Worm (Caenorhabditis elegans) whole organism, L4 larva: ENCODE results near the gene mct-4.

Experiments used
- F37D6.2 ChIP-seq: sonication (generic microtip); optimal IDR thresholded peaks from 2 replicates; lab custom pipeline; 2016; ENCODE audit warnings: mild to moderate bottlenecking, missing genetic modification characterization, missing compliant biosample characterization
- R02D3.7 ChIP-seq: fragments of 150-350 bp; sonication (generic microtip); optimal IDR thresholded peaks from 3 replicates; lab custom pipeline; 2014; ENCODE audit warnings: missing biosample characterization, missing genetic modification characterization
- T20F7.1 ChIP-seq: fragments of 200-800 bp; sonication (Bioruptor generic); optimal IDR thresholded peaks from 2 replicates; lab custom pipeline; 2018; ENCODE audit warnings: mild to moderate bottlenecking, missing genetic modification characterization, missing compliant biosample characterization
- Y105C5A.15 ChIP-seq: fragments of 200-800 bp; sonication (Bioruptor generic); IDR thresholded peaks from 2 replicates; pipeline ENCODE4 v1.3.6; 2022; ENCODE audit warnings: missing genetic modification characterization, missing compliant biosample characterization
- Y75B8A.6 ChIP-seq: fragments of 200-800 bp; sonication (Bioruptor generic); IDR thresholded peaks from 2 replicates; pipeline ENCODE4 v1.3.6; 2022; ENCODE audit warnings: missing genetic modification reagents, missing genetic modification characterization, missing compliant biosample characterization
- attf-4 ChIP-seq: sonication (generic microtip); optimal IDR thresholded peaks from 3 replicates; lab custom pipeline; 2017; ENCODE audit warnings: missing biosample characterization, missing genetic modification characterization
- ceh-20 ChIP-seq: fragments of 200-800 bp; sonication (Bioruptor generic); IDR thresholded peaks from 2 replicates; pipeline ENCODE4 v1.3.6; 2022; ENCODE audit warnings: missing genetic modification reagents, missing genetic modification characterization, missing compliant biosample characterization
- ceh-28 ChIP-seq: fragments of 150-350 bp; optimal IDR thresholded peaks from 2 replicates; lab custom pipeline; 2014; ENCODE audit warnings: missing biosample characterization, missing genetic modification reagents, missing genetic modification characterization
- ceh-32 ChIP-seq: sonication (generic microtip); optimal IDR thresholded peaks from 2 replicates; lab custom pipeline; 2016; ENCODE audit warnings: mild to moderate bottlenecking, missing genetic modification characterization, missing compliant biosample characterization; ENCODE audit not compliant: poor library complexity
- ceh-44 ChIP-seq: fragments of 200-800 bp; sonication (Bioruptor generic); IDR thresholded peaks from 2 replicates; pipeline ENCODE4 v1.3.6; 2022; ENCODE audit warnings: missing genetic modification reagents, missing genetic modification characterization, missing compliant biosample characterization
- ceh-62 ChIP-seq: sonication (generic microtip); optimal IDR thresholded peaks from 2 replicates; lab custom pipeline; 2017; ENCODE audit warnings: missing biosample characterization, missing genetic modification characterization
- ceh-82 ChIP-seq: sonication (generic microtip); optimal IDR thresholded peaks from 2 replicates; lab custom pipeline; 2017; ENCODE audit warnings: missing biosample characterization, missing genetic modification characterization
- ctbp-1 ChIP-seq: fragments of 200-800 bp; sonication (Bioruptor generic); IDR thresholded peaks from 2 replicates; pipeline ENCODE4 v1.3.6; 2022; ENCODE audit warnings: missing genetic modification reagents, missing genetic modification characterization, missing compliant biosample characterization
- daf-12 ChIP-seq: fragments of 150-350 bp; optimal IDR thresholded peaks from 2 replicates; lab custom pipeline; 2014; ENCODE audit warnings: missing biosample characterization, missing genetic modification reagents, missing genetic modification characterization
- daf-16 ChIP-seq, 3 experiments: sonication (generic microtip); optimal IDR thresholded peaks; 2 replicates each; lab custom pipeline; 2016 to 2017; ENCODE audit warnings: missing genetic modification characterization in 3 of 3, missing genetic modification reagents in 3 of 3, mild to moderate bottlenecking in 2 of 3, missing compliant biosample characterization in 2 of 3, missing biosample characterization in 1 of 3, moderate library complexity in 1 of 3
- dmd-6 ChIP-seq: fragments of 200-800 bp; sonication (Bioruptor generic); IDR thresholded peaks from 2 replicates; pipeline ENCODE4 v1.3.6; 2022; ENCODE audit warnings: missing genetic modification reagents, missing genetic modification characterization, missing compliant biosample characterization
- duxl-1 ChIP-seq: sonication (generic microtip); optimal IDR thresholded peaks from 2 replicates; lab custom pipeline; 2016; ENCODE audit warnings: mild to moderate bottlenecking, missing genetic modification characterization, moderate library complexity, missing compliant biosample characterization; ENCODE audit not compliant: poor library complexity
- dve-1 ChIP-seq: sonication (generic microtip); optimal IDR thresholded peaks from 2 replicates; lab custom pipeline; 2017; ENCODE audit warnings: antibody characterized with exemption, mild to moderate bottlenecking, missing genetic modification characterization, missing compliant biosample characterization; ENCODE audit not compliant: insufficient read depth
- egl-27 ChIP-seq: sonication (generic microtip); optimal IDR thresholded peaks from 3 replicates; lab custom pipeline; 2017; ENCODE audit warnings: missing biosample characterization, missing genetic modification reagents, missing genetic modification characterization
- egl-43 ChIP-seq: fragments of 200-800 bp; sonication (Bioruptor generic); IDR thresholded peaks from 2 replicates; pipeline ENCODE4 v1.3.6; 2022; ENCODE audit warnings: missing genetic modification reagents, missing genetic modification characterization, missing compliant biosample characterization
- fos-1 ChIP-seq: fragments of 150-350 bp; optimal IDR thresholded peaks from 2 replicates; lab custom pipeline; 2014; ENCODE audit warnings: missing biosample characterization, missing genetic modification characterization
- hif-1 ChIP-seq, 2 experiments: sonication (generic microtip); optimal IDR thresholded peaks; 2 replicates each; lab custom pipeline; 2016 to 2017; ENCODE audit warnings: missing compliant biosample characterization in 2 of 2, missing genetic modification characterization in 2 of 2, missing genetic modification reagents in 2 of 2, missing genotype in 2 of 2, mild to moderate bottlenecking in 1 of 2
- hmg-1.1 ChIP-seq: fragments of 200-800 bp; sonication (Bioruptor generic); IDR thresholded peaks from 2 replicates; pipeline ENCODE4 v1.3.6; 2022; ENCODE audit warnings: missing genetic modification reagents, missing genetic modification characterization, missing compliant biosample characterization
- lin-1 ChIP-seq: fragments of 200-800 bp; sonication (Bioruptor generic); IDR thresholded peaks from 2 replicates; pipeline ENCODE4 v1.3.6; 2022; ENCODE audit warnings: missing genetic modification reagents, missing genetic modification characterization, missing compliant biosample characterization
- lin-38 ChIP-seq: fragments of 200-800 bp; sonication (Bioruptor generic); IDR thresholded peaks from 2 replicates; pipeline ENCODE4 v1.3.6; 2022; ENCODE audit warnings: missing genetic modification reagents, missing genetic modification characterization, missing compliant biosample characterization
- lin-39 ChIP-seq: fragments of 150-350 bp; optimal IDR thresholded peaks from 2 replicates; lab custom pipeline; 2014; ENCODE audit warnings: missing biosample characterization, missing genetic modification reagents, missing genetic modification characterization
- lsy-2 ChIP-seq, 2 experiments: fragments of 150-350 bp in 1 of 2; sonication (generic microtip) in 1 of 2; optimal IDR thresholded peaks; 2 replicates each; lab custom pipeline; 2014 to 2017; ENCODE audit warnings: missing biosample characterization in 2 of 2, missing genetic modification characterization in 2 of 2
- mdl-1 ChIP-seq, 2 experiments: fragments of 150-350 bp in 1 of 2; sonication (generic microtip) in 1 of 2; optimal IDR thresholded peaks; 2 replicates each; lab custom pipeline; 2014 to 2017; ENCODE audit warnings: missing biosample characterization in 2 of 2, missing genetic modification characterization in 2 of 2
- mdt-29 ChIP-seq: fragments of 200-800 bp; sonication (Bioruptor generic); IDR thresholded peaks from 2 replicates; pipeline ENCODE4 v1.3.6; 2022; ENCODE audit warnings: missing genetic modification reagents, missing genetic modification characterization, missing compliant biosample characterization
- mep-1 ChIP-seq: fragments of 150-350 bp; sonication (generic microtip); optimal IDR thresholded peaks from 3 replicates; lab custom pipeline; 2014; ENCODE audit warnings: missing biosample characterization, missing genetic modification characterization
- mxl-3 ChIP-seq: fragments of 200-800 bp; sonication (Bioruptor generic); optimal IDR thresholded peaks from 2 replicates; lab custom pipeline; 2018; ENCODE audit warnings: mild to moderate bottlenecking, missing genetic modification characterization, missing compliant biosample characterization
- nhr-25 ChIP-seq: sonication (generic microtip); optimal IDR thresholded peaks from 2 replicates; lab custom pipeline; 2017; ENCODE audit warnings: missing genetic modification characterization, mild to moderate bottlenecking, missing compliant biosample characterization, antibody characterized with exemption, moderate library complexity, borderline replicate concordance; ENCODE audit not compliant: insufficient read depth
- nhr-28 ChIP-seq: fragments of 150-350 bp; optimal IDR thresholded peaks from 2 replicates; lab custom pipeline; 2014; ENCODE audit warnings: missing biosample characterization, missing genetic modification characterization
- nhr-6 ChIP-seq: fragments of 150-350 bp; optimal IDR thresholded peaks from 2 replicates; lab custom pipeline; 2014; ENCODE audit warnings: missing biosample characterization, missing genetic modification characterization
- nhr-76 ChIP-seq: fragments of 150-350 bp; optimal IDR thresholded peaks from 2 replicates; lab custom pipeline; 2014; ENCODE audit warnings: missing biosample characterization, missing genetic modification characterization
- nhr-77 ChIP-seq: fragments of 150-350 bp; optimal IDR thresholded peaks from 2 replicates; lab custom pipeline; 2014; ENCODE audit warnings: missing biosample characterization, missing genetic modification characterization
- pha-4 ChIP-seq, 2 experiments: fragments of 150-350 bp in 1 of 2; fragments of 200-800 bp in 1 of 2; sonication (Bioruptor generic) in 1 of 2; IDR thresholded peaks in 1 of 2; optimal IDR thresholded peaks in 1 of 2; 2 replicates each; pipeline versions ENCODE4 v1.3.6 to Lab custom; 2014 to 2022; ENCODE audit warnings: missing genetic modification characterization in 2 of 2, missing genetic modification reagents in 2 of 2, missing biosample characterization in 1 of 2, missing compliant biosample characterization in 1 of 2
- php-3 ChIP-seq: fragments of 200-800 bp; sonication (Bioruptor generic); IDR thresholded peaks from 2 replicates; pipeline ENCODE4 v1.3.6; 2022; ENCODE audit warnings: missing genetic modification reagents, missing genetic modification characterization, missing compliant biosample characterization
- pqm-1 ChIP-seq: sonication (generic microtip); optimal IDR thresholded peaks from 2 replicates; lab custom pipeline; 2017; ENCODE audit warnings: missing biosample characterization, missing genetic modification characterization
- set-16 ChIP-seq: fragments of 200-800 bp; sonication (Bioruptor generic); IDR thresholded peaks from 2 replicates; pipeline ENCODE4 v1.3.6; 2022; ENCODE audit warnings: missing genetic modification reagents, missing genetic modification characterization, missing compliant biosample characterization
- snpc-1.2 ChIP-seq: fragments of 200-800 bp; sonication (Bioruptor generic); IDR thresholded peaks from 2 replicates; pipeline ENCODE4 v1.3.6; 2022; ENCODE audit warnings: missing genetic modification reagents, missing genetic modification characterization, missing compliant biosample characterization
- tag-97 ChIP-seq: fragments of 200-800 bp; sonication (Bioruptor generic); IDR thresholded peaks from 2 replicates; pipeline ENCODE4 v1.3.6; 2022; ENCODE audit warnings: missing genetic modification characterization, missing compliant biosample characterization
- tra-1 ChIP-seq: fragments of 200-800 bp; sonication (Bioruptor generic); IDR thresholded peaks from 2 replicates; pipeline ENCODE4 v1.3.6; 2022; ENCODE audit warnings: missing genetic modification reagents, missing genetic modification characterization, missing compliant biosample characterization
- unc-130 ChIP-seq: sonication (generic microtip); optimal IDR thresholded peaks from 2 replicates; lab custom pipeline; 2016; ENCODE audit warnings: missing genetic modification reagents, missing genetic modification characterization, missing compliant biosample characterization
- unc-39 ChIP-seq: sonication (generic microtip); optimal IDR thresholded peaks from 2 replicates; lab custom pipeline; 2017; ENCODE audit warnings: missing biosample characterization, missing genetic modification characterization
- unc-62 ChIP-seq, 3 experiments: fragments of 150-350 bp in 1 of 3; sonication (generic microtip); optimal IDR thresholded peaks in 2 of 3; peaks in 1 of 3; 1 replicate in 1 of 3; 2 replicates in 2 of 3; lab custom pipeline; 2014 to 2017; ENCODE audit warnings: missing biosample characterization in 3 of 3, missing genetic modification characterization in 3 of 3, missing genetic modification reagents in 3 of 3, missing genotype in 1 of 3
- vab-7 ChIP-seq: fragments of 200-800 bp; sonication (Bioruptor generic); IDR thresholded peaks from 2 replicates; pipeline ENCODE4 v1.3.6; 2022; ENCODE audit warnings: missing genetic modification reagents, missing genetic modification characterization, missing compliant biosample characterization

mct-4 gene

DNA sequence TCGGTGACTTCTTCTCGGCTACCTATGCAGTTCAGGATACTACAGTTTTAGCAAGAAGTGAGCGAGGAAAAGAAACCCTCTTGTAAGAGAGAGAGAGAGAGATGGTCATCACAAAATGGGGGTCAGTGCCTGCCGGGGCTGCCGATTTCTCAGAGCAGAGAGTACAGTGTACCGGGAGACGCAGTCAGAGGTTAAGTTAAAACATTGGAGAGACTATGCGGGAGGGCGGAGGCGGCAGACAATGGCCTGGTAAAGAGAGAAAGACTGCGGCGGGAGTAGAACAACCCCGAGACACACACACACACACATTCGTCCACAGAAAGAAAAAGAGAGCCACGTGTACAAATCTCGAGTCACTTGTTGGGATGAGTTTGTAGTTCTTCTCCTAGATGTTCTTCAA is 41.9 kb upstream of the mct-4 start (continued):
- TF ChIP-seq nhr-77 (peak; percentile 16), mep-1 (tag; lab: Kevin White, UChicago) (peak; percentile 58), ceh-28 (tag; lab: Kevin White, UChicago) (no peak), mdl-1 (tag; optimal IDR thresholded peaks at IDR 0.05; lab: Kevin White, UChicago) (peak; percentile 25 to 87), egl-27 (tag; lab: Kevin White, UChicago) (no peak), nhr-6 (tag; lab: Kevin White, UChicago) (peak; percentile 41), dve-1 (tag; lab: Kevin White, UChicago) (peak; percentile 59), T20F7.1 (GFP tag; lab: Kevin White, UChicago) (no peak), hmg-1.1 (GFP tag; lab: Robert Waterston, UW) (peak; percentile 63), lin-38 (GFP tag; lab: Robert Waterston, UW) (no peak), mxl-3 (GFP tag; lab: Kevin White, UChicago) (peak; percentile 67), daf-16 (GFP tag; optimal IDR thresholded peaks at IDR 0.05; lab: Kevin White, UChicago) (no peak), daf-16 (tag; optimal IDR thresholded peaks at IDR 0.05; lab: Kevin White, UChicago) (peak; percentile 17), ceh-20 (0 out of 2 replicates have a peak, but pooled peaks have one; percentile 13)

DNA sequence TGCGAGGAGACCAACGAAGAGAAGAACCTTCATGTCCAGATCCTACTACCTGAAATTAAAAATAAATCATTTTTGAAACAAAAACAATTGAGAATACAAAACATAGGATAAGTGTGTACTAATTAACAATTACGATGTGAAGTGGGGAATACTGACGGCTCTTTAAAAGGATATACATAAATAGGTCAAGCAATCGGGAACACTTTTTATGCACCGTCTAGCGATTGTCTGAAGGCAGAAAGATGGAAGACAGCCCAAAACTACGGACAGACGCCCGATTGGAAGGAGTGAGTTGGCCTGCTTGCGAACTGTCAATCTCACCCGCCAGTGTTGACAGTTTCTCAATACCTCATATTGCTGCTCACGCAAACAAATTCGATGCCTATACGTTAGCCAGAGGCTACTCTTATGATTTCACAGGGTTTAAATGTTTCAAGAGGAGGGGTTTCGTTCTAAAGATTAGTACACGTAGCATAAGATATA is 41.3 kb upstream of the mct-4 start, which contains the start of gene calu-1:
Gene calu-1 (minus strand): TSS at position 51 of the 483 bp plus-strand sequence.
- TF ChIP-seq ceh-32 (tag; lab: Kevin White, UChicago) (no peak), tra-1 (GFP tag; lab: Robert Waterston, UW) (peak; percentile 95), nhr-25 (tag; lab: Kevin White, UChicago) (no peak), unc-130 (no peak), Y75B8A.6 (no peak), unc-62 (GFP tag; optimal IDR thresholded peaks at IDR 0.05 in 1 of 2; lab: Kevin White, UChicago) (peak; percentile 12 to 36), unc-62 (tag; optimal IDR thresholded peaks at IDR 0.05; lab: Kevin White, UChicago) (no peak), ceh-44 (GFP tag; lab: Robert Waterston, UW) (no peak), dmd-6 (GFP tag; lab: Robert Waterston, UW) (peak; percentile 94), duxl-1 (tag; lab: Kevin White, UChicago) (no peak), nhr-76 (tag; lab: Kevin White, UChicago) (no peak), pqm-1 (tag; lab: Kevin White, UChicago) (no peak), fos-1 (no peak), snpc-1.2 (GFP tag; lab: Robert Waterston, UW) (no peak), egl-43 (GFP tag; lab: Robert Waterston, UW) (no peak), tag-97 (no peak), vab-7 (GFP tag; lab: Robert Waterston, UW) (no peak), attf-4 (tag; lab: Kevin White, UChicago) (no peak), mdl-1 (tag; optimal IDR thresholded peaks at IDR 0.05; lab: Kevin White, UChicago) (no peak), nhr-28 (tag; lab: Kevin White, UChicago) (no peak), daf-12 (no peak), lin-39 (tag; lab: Kevin White, UChicago) (no peak), ceh-82 (tag; lab: Kevin White, UChicago) (no peak), pha-4 (GFP tag; IDR thresholded peaks at IDR 0.05; lab: Robert Waterston, UW) (peak; percentile 53; the same call in 1 of the 2 replicates), pha-4 (tag; optimal IDR thresholded peaks at IDR 0.05; lab: Kevin White, UChicago) (no peak), php-3 (GFP tag; lab: Robert Waterston, UW) (0 out of 2 replicates have a peak, but pooled peaks have one; percentile 32), ctbp-1 (GFP tag; lab: Robert Waterston, UW) (no peak), mep-1 (tag; lab: Kevin White, UChicago) (no peak), Y105C5A.15 (GFP tag; lab: Robert Waterston, UW) (no peak), mdt-29 (GFP tag; lab: Robert Waterston, UW) (peak; percentile 54; the same call in 1 of the 2 replicates), ceh-62 (tag; lab: Kevin White, UChicago) (no peak), unc-39 (no peak), egl-27 (tag; lab: Kevin White, UChicago) (no peak), R02D3.7 (tag; lab: Kevin White, UChicago) (no peak), mxl-3 (GFP tag; lab: Kevin White, UChicago) (no peak), lin-1 (GFP tag; lab: Robert Waterston, UW) (peak; percentile 39; the same call in 1 of the 2 replicates), lsy-2 (tag; optimal IDR thresholded peaks at IDR 0.05; lab: Kevin White, UChicago) (no peak), F37D6.2 (tag; lab: Kevin White, UChicago) (no peak), set-16 (GFP tag; lab: Robert Waterston, UW) (no peak), hif-1 (tag; optimal IDR thresholded peaks at IDR 0.05; lab: Kevin White, UChicago) (no peak)
